Fruit fly (Drosophila melanogaster) whole organism, prepupa: ENCODE results near the gene Fer1.

Source experiments
- CG15336 ChIP-seq: fragments of 200-800 bp; sonication (Bioruptor generic); IDR thresholded peaks from 2 replicates; pipeline ENCODE4 v1.3.6; 2022; ENCODE audit warnings: missing biosample characterization, missing genetic modification characterization
- CG6808 ChIP-seq: fragments of 200-800 bp; sonication (Bioruptor generic); optimal IDR thresholded peaks from 3 replicates; lab custom pipeline; 2017; ENCODE audit warnings: missing biosample characterization, missing genetic modification characterization, mild to moderate bottlenecking, moderate library complexity, missing genetic modification reagents
- CG9139 ChIP-seq: fragments of 200-800 bp; sonication (Bioruptor generic); optimal IDR thresholded peaks from 3 replicates; lab custom pipeline; 2017; ENCODE audit warnings: missing biosample characterization, mild to moderate bottlenecking, missing genetic modification characterization
- dsx ChIP-seq: fragments of 200-800 bp; optimal IDR thresholded peaks from 3 replicates; lab custom pipeline; 2019; ENCODE audit warnings: missing biosample characterization, mild to moderate bottlenecking, missing genetic modification characterization, moderate library complexity; ENCODE audit not compliant: poor library complexity, severe bottlenecking
- eg ChIP-seq: fragments of 200-800 bp; sonication (Bioruptor generic); IDR thresholded peaks from 3 replicates; pipeline ENCODE4 v1.3.6; 2022; ENCODE audit warnings: missing biosample characterization, missing genetic modification characterization
- ss ChIP-seq, 2 experiments: fragments of 200-800 bp; sonication (Bioruptor generic); optimal IDR thresholded peaks; 2 replicates in 1 of 2; 3 replicates in 1 of 2; lab custom pipeline; 2017 to 2018; ENCODE audit warnings: mild to moderate bottlenecking in 2 of 2, missing biosample characterization in 2 of 2, missing genetic modification characterization in 2 of 2, moderate library complexity in 1 of 2

DNA sequence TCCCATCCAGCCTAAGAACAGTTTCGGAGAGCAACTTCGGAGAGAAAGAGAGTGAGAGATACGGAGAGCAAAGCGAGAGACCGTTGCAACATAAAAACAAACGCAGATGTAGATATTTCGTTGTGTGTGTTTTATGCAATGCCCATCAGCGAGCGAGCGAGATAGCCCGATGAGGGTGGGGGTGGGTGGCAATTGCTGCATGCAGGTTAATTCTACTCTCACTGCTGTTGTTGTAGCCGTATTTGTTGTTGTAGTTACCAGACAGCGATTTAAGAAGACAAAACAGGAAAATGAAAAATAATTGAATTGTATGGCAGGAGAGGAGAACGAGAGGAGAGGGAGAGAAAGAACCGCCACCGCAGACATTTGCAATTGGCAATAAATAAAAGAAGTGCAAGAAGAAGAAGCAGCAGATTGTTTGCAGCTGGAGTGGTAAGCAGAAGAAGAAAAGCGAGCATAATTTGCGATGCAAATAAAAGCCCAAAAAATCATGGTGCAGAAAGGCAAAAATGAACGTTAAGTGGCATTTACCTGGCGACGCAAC lies 26.2 kb upstream of the Fer1 start:
- TF ChIP-seq eg = no peak
- TF ChIP-seq ss (GFP tag; optimal IDR thresholded peaks at IDR 0.05; lab: Kevin White, UChicago) = peak in 1 of 2 experiments; percentile 44
- peak; percentile 49 for TF ChIP-seq CG6808 (GFP tag; lab: Kevin White, UChicago)
- no peak for TF ChIP-seq CG9139 (GFP tag; lab: Kevin White, UChicago)
- no peak for TF ChIP-seq CG15336
- TF ChIP-seq dsx (GFP tag; lab: Kevin White, UChicago) = peak; percentile 64
